Worm (Caenorhabditis elegans) whole organism, L4 larva: ENCODE results near the gene B0432.14.

Source experiments
- F10B5.3 ChIP-seq: sonication (generic microtip); optimal IDR thresholded peaks from 2 replicates; lab custom pipeline; 2016; ENCODE audit warnings: mild to moderate bottlenecking, missing genetic modification characterization, missing compliant biosample characterization
- duxl-1 ChIP-seq: sonication (generic microtip); optimal IDR thresholded peaks from 2 replicates; lab custom pipeline; 2016; ENCODE audit warnings: mild to moderate bottlenecking, missing genetic modification characterization, moderate library complexity, missing compliant biosample characterization; ENCODE audit not compliant: poor library complexity
- fos-1 ChIP-seq: fragments of 150-350 bp; optimal IDR thresholded peaks from 2 replicates; lab custom pipeline; 2014; ENCODE audit warnings: missing biosample characterization, missing genetic modification characterization
- unc-39 ChIP-seq: sonication (generic microtip); optimal IDR thresholded peaks from 2 replicates; lab custom pipeline; 2017; ENCODE audit warnings: missing biosample characterization, missing genetic modification characterization

ce11 chrII:216598-216997 is 47.6 kb upstream of the B0432.14 start, which contains the start of gene F48A11.4:
- peak; percentile 95 for TF ChIP-seq duxl-1 (tag; lab: Kevin White, UChicago)
- TF ChIP-seq fos-1: peak; percentile 50
- TF ChIP-seq unc-39 (tag; lab: Kevin White, UChicago): no peak
- peak; percentile 76 for TF ChIP-seq F10B5.3
